Worm (Caenorhabditis elegans) whole organism, L4 larva: ENCODE data around the gene iscu-1.

ENCODE experiments used
- F37D6.2 ChIP-seq: sonication (generic microtip); optimal IDR thresholded peaks from 2 replicates; lab custom pipeline; 2016; ENCODE audit warnings: mild to moderate bottlenecking, missing genetic modification characterization, missing compliant biosample characterization
- F49E8.2 ChIP-seq: sonication (generic microtip); optimal IDR thresholded peaks from 2 replicates; lab custom pipeline; 2016; ENCODE audit warnings: missing compliant biosample characterization, mild to moderate bottlenecking, missing genetic modification characterization, borderline replicate concordance
- R02D3.7 ChIP-seq: fragments of 150-350 bp; sonication (generic microtip); optimal IDR thresholded peaks from 3 replicates; lab custom pipeline; 2014; ENCODE audit warnings: missing biosample characterization, missing genetic modification characterization
- T20F7.1 ChIP-seq: fragments of 200-800 bp; sonication (Bioruptor generic); optimal IDR thresholded peaks from 2 replicates; lab custom pipeline; 2018; ENCODE audit warnings: mild to moderate bottlenecking, missing genetic modification characterization, missing compliant biosample characterization
- Y48G9A.11 ChIP-seq: fragments of 200-800 bp; sonication (Bioruptor generic); IDR thresholded peaks from 2 replicates; pipeline ENCODE4 v1.3.6; 2022; ENCODE audit warnings: missing genetic modification reagents, missing genetic modification characterization, missing compliant biosample characterization
- Y5F2A.4 ChIP-seq: fragments of 200-800 bp; sonication (Bioruptor generic); optimal IDR thresholded peaks from 2 replicates; lab custom pipeline; 2018; ENCODE audit warnings: mild to moderate bottlenecking, missing genetic modification characterization, missing compliant biosample characterization
- ZK546.5 ChIP-seq, 2 experiments: sonication (generic microtip); optimal IDR thresholded peaks; 2 replicates each; lab custom pipeline; 2017; ENCODE audit warnings: missing biosample characterization in 2 of 2, missing genetic modification characterization in 2 of 2
- aha-1 ChIP-seq: fragments of 150-350 bp; peaks from one replicate; lab custom pipeline; 2014; ENCODE audit warnings: missing biosample characterization, missing genetic modification characterization
- aly-2 ChIP-seq: sonication (generic microtip); optimal IDR thresholded peaks from 2 replicates; lab custom pipeline; 2018; ENCODE audit warnings: missing biosample characterization, missing genetic modification characterization
- ceh-44 ChIP-seq: fragments of 200-800 bp; sonication (Bioruptor generic); IDR thresholded peaks from 2 replicates; pipeline ENCODE4 v1.3.6; 2022; ENCODE audit warnings: missing genetic modification reagents, missing genetic modification characterization, missing compliant biosample characterization
- daf-12 ChIP-seq: fragments of 150-350 bp; optimal IDR thresholded peaks from 2 replicates; lab custom pipeline; 2014; ENCODE audit warnings: missing biosample characterization, missing genetic modification reagents, missing genetic modification characterization
- dve-1 ChIP-seq: sonication (generic microtip); optimal IDR thresholded peaks from 2 replicates; lab custom pipeline; 2017; ENCODE audit warnings: antibody characterized with exemption, mild to moderate bottlenecking, missing genetic modification characterization, missing compliant biosample characterization; ENCODE audit not compliant: insufficient read depth
- hlh-30 ChIP-seq: sonication (generic microtip); optimal IDR thresholded peaks from 2 replicates; lab custom pipeline; 2017; ENCODE audit warnings: antibody characterized with exemption, mild to moderate bottlenecking, missing genetic modification characterization, missing compliant biosample characterization; ENCODE audit not compliant: insufficient read depth
- lin-13 ChIP-seq: fragments of 150-350 bp; optimal IDR thresholded peaks from 2 replicates; lab custom pipeline; 2014; ENCODE audit warnings: missing biosample characterization, missing genetic modification reagents, missing genetic modification characterization
- lsy-2 ChIP-seq, 2 experiments: fragments of 150-350 bp in 1 of 2; sonication (generic microtip) in 1 of 2; optimal IDR thresholded peaks; 2 replicates each; lab custom pipeline; 2014 to 2017; ENCODE audit warnings: missing biosample characterization in 2 of 2, missing genetic modification characterization in 2 of 2
- madf-5 ChIP-seq, 2 experiments: fragments of 200-800 bp; sonication (Bioruptor generic); IDR thresholded peaks; 2 replicates each; pipeline ENCODE4 v1.3.6; 2022; ENCODE audit warnings: missing compliant biosample characterization in 2 of 2, missing genetic modification characterization in 2 of 2
- madf-9 ChIP-seq: fragments of 200-800 bp; sonication (Bioruptor generic); conservative IDR thresholded peaks from 2 replicates; pipeline ENCODE4 v1.3.6; 2022; ENCODE audit warnings: missing genetic modification reagents, missing genetic modification characterization, missing compliant biosample characterization
- mdt-29 ChIP-seq: fragments of 200-800 bp; sonication (Bioruptor generic); IDR thresholded peaks from 2 replicates; pipeline ENCODE4 v1.3.6; 2022; ENCODE audit warnings: missing genetic modification reagents, missing genetic modification characterization, missing compliant biosample characterization
- nhr-102 ChIP-seq: sonication (generic microtip); optimal IDR thresholded peaks from 2 replicates; lab custom pipeline; 2016; ENCODE audit warnings: mild to moderate bottlenecking, missing genetic modification characterization, moderate library complexity, missing compliant biosample characterization
- nhr-48 ChIP-seq: sonication (generic microtip); optimal IDR thresholded peaks from 2 replicates; lab custom pipeline; 2016; ENCODE audit warnings: mild to moderate bottlenecking, missing genetic modification characterization, missing compliant biosample characterization
- nhr-76 ChIP-seq: fragments of 150-350 bp; optimal IDR thresholded peaks from 2 replicates; lab custom pipeline; 2014; ENCODE audit warnings: missing biosample characterization, missing genetic modification characterization
- nhr-77 ChIP-seq: fragments of 150-350 bp; optimal IDR thresholded peaks from 2 replicates; lab custom pipeline; 2014; ENCODE audit warnings: missing biosample characterization, missing genetic modification characterization
- pqm-1 ChIP-seq: sonication (generic microtip); optimal IDR thresholded peaks from 2 replicates; lab custom pipeline; 2017; ENCODE audit warnings: missing biosample characterization, missing genetic modification characterization
- rbr-2 ChIP-seq: sonication (generic microtip); optimal IDR thresholded peaks from 2 replicates; lab custom pipeline; 2016; ENCODE audit warnings: missing genotype, missing genetic modification characterization, missing compliant biosample characterization
- set-16 ChIP-seq: fragments of 200-800 bp; sonication (Bioruptor generic); IDR thresholded peaks from 2 replicates; pipeline ENCODE4 v1.3.6; 2022; ENCODE audit warnings: missing genetic modification reagents, missing genetic modification characterization, missing compliant biosample characterization
- skn-1 ChIP-seq: fragments of 150-350 bp; optimal IDR thresholded peaks from 2 replicates; lab custom pipeline; 2014; ENCODE audit warnings: missing biosample characterization, missing genetic modification characterization
- snpc-1.2 ChIP-seq: fragments of 200-800 bp; sonication (Bioruptor generic); IDR thresholded peaks from 2 replicates; pipeline ENCODE4 v1.3.6; 2022; ENCODE audit warnings: missing genetic modification reagents, missing genetic modification characterization, missing compliant biosample characterization
- snpc-4 ChIP-seq: fragments of 150-350 bp; optimal IDR thresholded peaks from 2 replicates; lab custom pipeline; 2014; ENCODE audit warnings: missing biosample characterization, missing genetic modification characterization
- spr-1 ChIP-seq: sonication (generic microtip); optimal IDR thresholded peaks from 2 replicates; lab custom pipeline; 2016; ENCODE audit warnings: mild to moderate bottlenecking, missing genetic modification characterization, missing compliant biosample characterization
- unc-62 ChIP-seq, 3 experiments: fragments of 150-350 bp in 1 of 3; sonication (generic microtip); optimal IDR thresholded peaks in 2 of 3; peaks in 1 of 3; 1 replicate in 1 of 3; 2 replicates in 2 of 3; lab custom pipeline; 2014 to 2017; ENCODE audit warnings: missing biosample characterization in 3 of 3, missing genetic modification characterization in 3 of 3, missing genetic modification reagents in 3 of 3, missing genotype in 1 of 3
- vab-7 ChIP-seq: fragments of 200-800 bp; sonication (Bioruptor generic); IDR thresholded peaks from 2 replicates; pipeline ENCODE4 v1.3.6; 2022; ENCODE audit warnings: missing genetic modification reagents, missing genetic modification characterization, missing compliant biosample characterization

Gene iscu-1

ce11 chrIV:13763449-13763848 lies 20.3 kb upstream of the iscu-1 start:
- peak in 1 of 2 experiments; percentile 86 for TF ChIP-seq unc-62 (GFP tag; optimal IDR thresholded peaks at IDR 0.05 in 1 of 2; lab: Kevin White, UChicago)
- TF ChIP-seq unc-62 (tag; optimal IDR thresholded peaks at IDR 0.05; lab: Kevin White, UChicago) = no peak
- no peak for TF ChIP-seq nhr-48 (tag; lab: Kevin White, UChicago)
- no peak for TF ChIP-seq snpc-4
- no peak for TF ChIP-seq set-16 (GFP tag; lab: Robert Waterston, UW)

DNA sequence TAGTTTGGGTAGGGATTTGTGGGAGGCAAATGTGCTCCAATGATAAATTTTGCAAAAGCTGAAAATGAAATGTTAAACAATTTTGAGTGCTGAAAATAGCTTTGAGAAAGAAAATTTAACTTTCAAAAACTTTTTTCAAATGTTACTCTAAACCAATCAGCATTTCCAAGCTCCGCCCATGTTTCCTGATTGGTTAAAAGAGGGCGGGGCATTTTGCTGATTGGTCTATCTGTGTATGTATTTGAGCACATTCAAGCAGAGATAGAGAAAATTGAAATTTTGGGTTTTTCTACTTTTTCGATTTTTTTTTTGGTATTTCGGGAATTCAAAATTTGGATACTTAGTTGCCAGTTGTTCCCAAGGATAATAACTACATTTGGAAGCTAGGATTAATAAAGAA lies 19.1 kb upstream of the iscu-1 start:
- TF ChIP-seq Y5F2A.4 (GFP tag; lab: Kevin White, UChicago) = no peak
- no peak for TF ChIP-seq madf-9 (GFP tag; lab: Robert Waterston, UW)
- no peak for TF ChIP-seq ZK546.5 (tag; optimal IDR thresholded peaks at IDR 0.05; lab: Kevin White, UChicago)
- no peak for TF ChIP-seq aly-2 (tag; lab: Kevin White, UChicago)
- TF ChIP-seq Y48G9A.11 = no peak
- no peak for TF ChIP-seq rbr-2 (tag; lab: Kevin White, UChicago)
- TF ChIP-seq mdt-29 = no peak
- TF ChIP-seq lin-13 (GFP tag; lab: Kevin White, UChicago) = no peak
- TF ChIP-seq unc-62 (GFP tag; optimal IDR thresholded peaks at IDR 0.05 in 1 of 2; lab: Kevin White, UChicago) = no peak
- TF ChIP-seq unc-62 (tag; optimal IDR thresholded peaks at IDR 0.05; lab: Kevin White, UChicago) = no peak
- TF ChIP-seq hlh-30 = no peak
- no peak for TF ChIP-seq pqm-1
- no peak for TF ChIP-seq nhr-102 (tag; lab: Kevin White, UChicago)
- TF ChIP-seq lsy-2 (tag; optimal IDR thresholded peaks at IDR 0.05; lab: Kevin White, UChicago) = no peak
- TF ChIP-seq aha-1 (tag; lab: Kevin White, UChicago) = no peak
- no peak for TF ChIP-seq daf-12
- no peak for TF ChIP-seq skn-1 (tag; lab: Kevin White, UChicago)
- no peak for TF ChIP-seq spr-1 (tag; lab: Kevin White, UChicago)
- no peak for TF ChIP-seq F49E8.2
- TF ChIP-seq, all 104 proteins: peak for 0

DNA sequence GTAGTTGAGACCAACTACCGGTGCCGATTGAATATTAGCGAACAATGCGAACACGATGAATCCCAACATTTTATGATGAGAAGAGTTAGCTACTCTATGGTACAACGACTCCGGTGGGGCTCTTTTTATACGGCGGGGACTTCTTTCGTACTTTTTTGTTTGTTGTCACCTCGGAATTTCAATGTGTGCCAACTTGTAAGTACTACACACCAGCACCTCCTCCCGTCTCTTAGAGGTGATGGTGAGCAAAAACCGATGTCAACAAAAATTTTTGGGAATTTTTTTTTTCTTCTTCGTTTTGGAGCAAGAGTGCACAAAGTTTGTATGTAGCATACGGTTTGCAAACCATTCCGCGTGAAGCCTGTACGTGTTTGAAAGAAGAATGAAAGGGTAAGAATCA lies 9.2 kb upstream of the iscu-1 start, which contains the start of gene Y45F10D.2:
Y45F10D.2 (minus strand) TSS at position 101 of the 400 bp plus-strand sequence.
- TF ChIP-seq aha-1 (tag; lab: Kevin White, UChicago) (peak; percentile 1), lin-13 (GFP tag; lab: Kevin White, UChicago) (no peak), R02D3.7 (no peak), F37D6.2 (tag; lab: Kevin White, UChicago) (no peak)

ce11 chrIV:13776115-13776514 lies 7.6 kb upstream of the iscu-1 start, which contains the start of gene Y45F10D.16:
Gene Y45F10D.16, plus strand, starts transcription at chrIV:13776415.
- TF ChIP-seq nhr-77 (tag; lab: Kevin White, UChicago) = no peak
- no peak for TF ChIP-seq F37D6.2 (tag; lab: Kevin White, UChicago)
- TF ChIP-seq madf-5 (GFP tag; IDR thresholded peaks at IDR 0.05; lab: Robert Waterston, UW) = no peak
- TF ChIP-seq nhr-76 (tag; lab: Kevin White, UChicago) = no peak

- TF ChIP-seq Y5F2A.4 (GFP tag; lab: Kevin White, UChicago) (no peak), snpc-1.2 (GFP tag; lab: Robert Waterston, UW) (peak; percentile 43; the same call in 1 of the 2 replicates), aha-1 (tag; lab: Kevin White, UChicago) (peak; percentile 18), spr-1 (tag; lab: Kevin White, UChicago) (no peak), unc-62 (GFP tag; optimal IDR thresholded peaks at IDR 0.05 in 1 of 2; lab: Kevin White, UChicago) (peak in 1 of 2 experiments; percentile 88), unc-62 (tag; optimal IDR thresholded peaks at IDR 0.05; lab: Kevin White, UChicago) (no peak), aly-2 (tag; lab: Kevin White, UChicago) (no peak), T20F7.1 (GFP tag; lab: Kevin White, UChicago) (no peak), nhr-76 (tag; lab: Kevin White, UChicago) (no peak), dve-1 (no peak), ceh-44 (GFP tag; lab: Robert Waterston, UW) (no peak), nhr-48 (tag; lab: Kevin White, UChicago) (no peak), vab-7 (GFP tag; lab: Robert Waterston, UW) (no peak)
- TF ChIP-seq, all 104 proteins: peak for 3
These were observed 7.0 kb upstream of the iscu-1 start for ce11 chrIV:13776745-13777144.
